Worm (Caenorhabditis elegans) whole organism, L3 larva: ENCODE data around the gene F42G4.5.
"Not testable (repeated sequence)": the region's sequence is repeated elsewhere in the genome, so short reads cannot be mapped to it uniquely, and the experiment has no call there.

Experiments
- R02D3.7 ChIP-seq: fragments of 150-350 bp; optimal IDR thresholded peaks from 2 replicates; lab custom pipeline; 2014; ENCODE audit warnings: missing biosample characterization, missing genetic modification characterization
- ZK546.5 ChIP-seq: sonication (generic microtip); optimal IDR thresholded peaks from 2 replicates; lab custom pipeline; 2017; ENCODE audit warnings: missing biosample characterization, missing genetic modification characterization
- aly-2 ChIP-seq: fragments of 150-350 bp; optimal IDR thresholded peaks from 2 replicates; lab custom pipeline; 2014; ENCODE audit warnings: missing biosample characterization, missing genetic modification characterization
- ama-1 ChIP-seq: fragments of 150-350 bp; optimal IDR thresholded peaks from 2 replicates; lab custom pipeline; 2018
- ceh-28 ChIP-seq: fragments of 150-350 bp; optimal IDR thresholded peaks from 2 replicates; lab custom pipeline; 2014; ENCODE audit warnings: missing biosample characterization, missing genetic modification reagents, missing genetic modification characterization
- elt-2 ChIP-seq: sonication (generic microtip); optimal IDR thresholded peaks from 2 replicates; lab custom pipeline; 2016; ENCODE audit warnings: missing genetic modification reagents, mild to moderate bottlenecking, missing genetic modification characterization, missing compliant biosample characterization
- fkh-10 ChIP-seq: sonication (generic microtip); optimal IDR thresholded peaks from 2 replicates; lab custom pipeline; 2017; ENCODE audit warnings: missing biosample characterization, missing genetic modification reagents, missing genetic modification characterization
- fkh-2 ChIP-seq: fragments of 150-350 bp; optimal IDR thresholded peaks from 2 replicates; lab custom pipeline; 2014; ENCODE audit warnings: missing biosample characterization, missing genetic modification reagents, missing genetic modification characterization
- hmg-11 ChIP-seq: sonication (generic microtip); optimal IDR thresholded peaks from 2 replicates; lab custom pipeline; 2016; ENCODE audit warnings: missing genetic modification characterization, missing compliant biosample characterization
- lin-15B ChIP-seq: fragments of 150-350 bp; optimal IDR thresholded peaks from 2 replicates; lab custom pipeline; 2014; ENCODE audit warnings: missing biosample characterization, missing genetic modification characterization
- lin-39 ChIP-seq: fragments of 150-350 bp; optimal IDR thresholded peaks from 2 replicates; lab custom pipeline; 2018; ENCODE audit warnings: missing biosample characterization, missing genetic modification reagents, missing genetic modification characterization
- nfya-1 ChIP-seq: sonication (generic microtip); optimal IDR thresholded peaks from 2 replicates; lab custom pipeline; 2017; ENCODE audit warnings: missing genetic modification characterization, mild to moderate bottlenecking, missing compliant biosample characterization, antibody characterized with exemption, moderate library complexity; ENCODE audit not compliant: insufficient read depth
- nhr-12 ChIP-seq: fragments of 150-350 bp; optimal IDR thresholded peaks from 2 replicates; lab custom pipeline; 2014; ENCODE audit warnings: missing biosample characterization, missing genetic modification characterization
- nhr-23 ChIP-seq: fragments of 150-350 bp; optimal IDR thresholded peaks from 2 replicates; lab custom pipeline; 2014; ENCODE audit warnings: missing biosample characterization, missing genetic modification reagents, missing genetic modification characterization
- nhr-237 ChIP-seq: fragments of 150-350 bp; optimal IDR thresholded peaks from 2 replicates; lab custom pipeline; 2014; ENCODE audit warnings: missing biosample characterization, missing genetic modification characterization
- nhr-25 ChIP-seq: sonication (generic microtip); optimal IDR thresholded peaks from 2 replicates; lab custom pipeline; 2017; ENCODE audit warnings: missing biosample characterization, missing genetic modification characterization
- nhr-28 ChIP-seq: fragments of 150-350 bp; optimal IDR thresholded peaks from 2 replicates; lab custom pipeline; 2014; ENCODE audit warnings: missing biosample characterization, missing genetic modification characterization
- nhr-43 ChIP-seq: sonication (generic microtip); optimal IDR thresholded peaks from 2 replicates; lab custom pipeline; 2016; ENCODE audit warnings: mild to moderate bottlenecking, missing genetic modification characterization, missing compliant biosample characterization; ENCODE audit not compliant: poor library complexity, severe bottlenecking
- nhr-67 ChIP-seq: fragments of 150-350 bp; optimal IDR thresholded peaks from 2 replicates; lab custom pipeline; 2014; ENCODE audit warnings: missing biosample characterization, missing genetic modification characterization
- nhr-76 ChIP-seq: fragments of 150-350 bp; sonication (generic microtip); optimal IDR thresholded peaks from 5 replicates; lab custom pipeline; 2014; ENCODE audit warnings: missing biosample characterization, missing genetic modification characterization
- nhr-77 ChIP-seq: fragments of 150-350 bp; optimal IDR thresholded peaks from 2 replicates; lab custom pipeline; 2014; ENCODE audit warnings: missing biosample characterization, missing genetic modification characterization
- pha-4 ChIP-seq: fragments of 150-350 bp; optimal IDR thresholded peaks from 2 replicates; lab custom pipeline; 2014; ENCODE audit warnings: missing biosample characterization, missing genetic modification reagents, missing genetic modification characterization
- sea-2 ChIP-seq: fragments of 150-350 bp; sonication (generic microtip); optimal IDR thresholded peaks from 4 replicates; lab custom pipeline; 2014; ENCODE audit warnings: missing biosample characterization, missing genetic modification reagents, missing genetic modification characterization
- skn-1 ChIP-seq: fragments of 150-350 bp; optimal IDR thresholded peaks from 2 replicates; lab custom pipeline; 2014; ENCODE audit warnings: missing biosample characterization, missing genetic modification characterization
- snpc-4 ChIP-seq: fragments of 150-350 bp; optimal IDR thresholded peaks from 2 replicates; lab custom pipeline; 2014; ENCODE audit warnings: missing biosample characterization, missing genetic modification characterization
- tbx-2 ChIP-seq: sonication (generic microtip); optimal IDR thresholded peaks from 2 replicates; lab custom pipeline; 2016; ENCODE audit warnings: mild to moderate bottlenecking, missing genetic modification characterization, missing compliant biosample characterization
- unc-39 ChIP-seq: sonication (generic microtip); optimal IDR thresholded peaks from 4 replicates; lab custom pipeline; 2017; ENCODE audit warnings: missing biosample characterization, missing genetic modification characterization
- ztf-4 ChIP-seq: fragments of 150-350 bp; optimal IDR thresholded peaks from 2 replicates; lab custom pipeline; 2014; ENCODE audit warnings: missing biosample characterization, missing genetic modification characterization

The F42G4.5 gene

DNA sequence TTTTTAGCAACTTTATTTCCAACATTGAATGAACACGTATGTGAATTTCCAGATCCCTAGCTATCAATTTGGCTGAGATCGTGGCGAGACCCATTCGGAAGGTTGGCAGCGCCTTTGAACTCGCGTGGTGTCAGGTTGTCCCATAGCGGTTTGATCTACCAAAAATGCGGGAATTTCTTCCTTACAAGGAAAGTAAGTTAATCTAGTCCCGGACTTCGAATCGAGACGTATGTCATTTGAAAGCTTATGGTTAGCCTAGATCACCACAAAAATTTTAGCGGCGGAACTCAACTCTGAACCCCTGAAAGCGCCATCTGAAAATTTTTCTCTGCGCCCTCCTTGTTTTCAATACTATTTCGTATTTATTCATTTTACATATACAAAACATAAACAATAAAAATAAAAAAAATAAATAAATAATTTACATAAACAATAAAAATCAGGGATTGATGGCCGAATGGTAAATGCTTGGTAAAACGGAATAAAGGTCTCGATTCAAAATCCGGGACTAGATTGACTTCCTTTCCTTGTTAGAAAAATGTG lies 41.6 kb upstream of the F42G4.5 start, which contains the start of gene F18A11.2:
TSS of gene F18A11.2 (plus strand) at position 51 of the 543 bp plus-strand sequence.
- TF ChIP-seq ama-1 (lab: Kevin White, UChicago); hmg-11 (tag; lab: Kevin White, UChicago); pha-4 (tag; lab: Kevin White, UChicago): not testable (repeated sequence)

DNA sequence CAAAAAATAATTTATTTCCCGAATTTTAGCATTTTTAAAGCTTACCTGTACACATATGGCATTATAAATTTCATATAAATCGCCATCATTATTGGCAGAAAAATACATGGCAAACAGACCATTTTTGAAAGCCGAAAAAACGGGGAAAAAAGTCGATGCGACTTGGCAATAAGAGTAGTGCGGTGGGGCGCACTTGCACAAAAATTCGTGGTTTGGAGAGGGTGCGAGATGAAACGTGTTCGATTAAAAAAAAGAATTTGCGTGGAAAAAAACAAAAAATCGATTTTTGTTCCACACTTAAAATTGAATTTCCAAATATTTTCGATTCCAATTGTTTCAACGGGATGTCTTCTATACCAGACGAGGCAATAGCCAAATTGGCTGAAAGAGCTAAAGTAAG lies 36.6 kb upstream of the F42G4.5 start, which contains the start of gene F18A11.3:
TSS of gene F18A11.3 (minus strand) at position 125 of the 400 bp plus-strand sequence.
- TF ChIP-seq pha-4 (tag; lab: Kevin White, UChicago) (peak; percentile 38), nhr-28 (tag; lab: Kevin White, UChicago) (no peak), fkh-2 (tag; lab: Kevin White, UChicago) (no peak), nhr-76 (tag; lab: Kevin White, UChicago) (no peak), snpc-4 (tag; lab: Kevin White, UChicago) (peak; percentile 41), nhr-67 (tag; lab: Kevin White, UChicago) (no peak), R02D3.7 (tag; lab: Kevin White, UChicago) (no peak), sea-2 (GFP tag; lab: Kevin White, UChicago) (no peak), fkh-10 (GFP tag; lab: Kevin White, UChicago) (no peak), lin-15B (peak; percentile 51), nhr-43 (tag; lab: Kevin White, UChicago) (no peak), ztf-4 (tag; lab: Kevin White, UChicago) (no peak), nfya-1 (tag; lab: Kevin White, UChicago) (peak; percentile 32), nhr-25 (tag; lab: Kevin White, UChicago) (no peak), elt-2 (no peak), lin-39 (no peak)

DNA sequence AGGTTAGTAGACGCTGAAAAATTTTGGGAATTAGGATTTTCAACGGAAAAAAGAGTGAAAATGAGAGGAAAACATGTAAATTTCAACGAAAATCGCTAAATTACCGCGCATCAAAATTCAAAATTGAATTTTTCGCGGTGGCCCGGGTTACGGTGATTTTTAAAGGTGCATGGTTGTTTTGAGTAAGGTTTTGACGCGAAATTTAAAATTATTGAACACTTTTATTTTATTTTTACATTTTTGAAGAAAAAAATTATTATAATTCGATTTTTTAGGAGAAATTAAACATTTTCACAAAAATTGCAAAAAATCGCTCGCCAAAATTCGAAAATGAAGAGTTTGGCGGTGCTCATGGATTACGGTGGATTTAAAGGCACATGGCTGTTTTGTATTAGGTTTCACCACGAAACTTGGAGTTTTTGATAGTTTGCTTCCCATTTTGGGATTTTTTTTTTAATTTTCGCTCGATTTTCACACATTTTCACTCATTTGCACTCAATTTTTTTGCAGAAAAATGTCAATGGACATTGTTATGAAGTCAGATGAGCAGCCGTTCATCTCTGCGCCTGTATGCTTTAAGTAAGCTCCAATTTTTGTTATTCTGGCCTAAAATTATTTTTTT lies 29.7 kb upstream of the F42G4.5 start, which contains the start of gene puf-6:
TSS of gene puf-6 (minus strand) at position 13 of the 622 bp plus-strand sequence.
- TF ChIP-seq tbx-2, nhr-77, aly-2 (tag; lab: Kevin White, UChicago): not testable (repeated sequence)

DNA sequence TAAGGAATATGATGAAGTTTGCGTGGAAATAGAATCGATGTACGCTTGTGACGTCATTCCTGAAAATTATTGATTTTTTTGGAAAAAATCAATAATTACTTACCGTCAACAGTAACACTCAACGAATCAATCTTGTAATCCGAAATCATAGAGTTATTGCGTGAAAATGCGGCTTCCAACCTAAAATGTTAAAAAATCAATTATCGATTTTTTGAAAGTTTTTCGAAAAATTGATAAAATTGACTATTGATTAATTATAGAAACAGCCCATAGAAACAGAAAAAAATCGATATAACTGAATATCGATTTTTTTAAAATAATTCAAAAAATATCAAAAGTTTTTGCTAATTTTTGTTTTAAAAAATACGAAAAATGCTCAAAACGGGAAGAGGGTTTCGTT lies 26.2 kb upstream of the F42G4.5 start, which contains the start of gene F42G4.7:
TSS of gene F42G4.7 (minus strand) at position 185 of the 400 bp plus-strand sequence.
- TF ChIP-seq ceh-28 (tag; lab: Kevin White, UChicago): peak; percentile 67

DNA sequence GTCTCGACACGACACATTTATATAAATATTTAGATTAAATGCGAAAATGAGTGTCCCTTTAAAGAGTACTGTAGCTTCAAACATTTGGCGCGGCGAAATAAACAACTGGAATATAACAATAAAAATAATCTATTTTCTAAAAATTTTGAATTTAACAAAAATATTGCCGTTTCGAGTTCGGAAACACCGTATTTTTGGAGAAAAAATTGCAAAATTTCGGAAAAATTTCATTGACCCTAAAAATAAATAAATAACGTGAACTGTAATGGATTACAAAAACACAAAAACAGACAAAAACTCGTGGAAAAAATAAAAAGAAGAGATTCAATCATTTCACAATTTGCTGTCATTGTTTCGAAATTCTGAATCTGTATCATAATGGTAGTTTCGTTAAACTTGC lies 25.7 kb upstream of the F42G4.5 start, which contains the start of gene F42G4.2:
TSS of gene F42G4.2 (plus strand) at position 301 of the 400 bp plus-strand sequence.
- not testable (repeated sequence) for TF ChIP-seq fkh-2 (tag; lab: Kevin White, UChicago); nhr-12 (tag; lab: Kevin White, UChicago); unc-39

DNA sequence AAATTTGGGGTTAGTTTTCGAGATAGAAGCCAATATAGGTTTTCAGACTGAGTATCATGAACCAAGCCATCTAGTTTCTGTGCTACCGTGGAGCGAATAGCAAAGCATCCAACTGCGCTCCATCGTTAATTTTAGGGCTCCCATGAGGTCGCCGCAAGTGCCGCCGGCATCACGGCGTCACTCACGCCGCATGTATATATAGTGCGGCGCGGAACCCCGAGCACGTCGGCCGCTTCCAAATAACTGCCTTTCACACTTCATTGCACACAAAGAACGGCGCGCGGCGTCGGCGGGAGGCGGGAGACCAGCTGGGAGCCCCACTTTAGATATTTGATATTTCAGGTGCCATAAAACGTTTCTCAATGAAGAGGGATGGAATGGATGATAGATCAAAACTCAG lies 23.2 kb upstream of the F42G4.5 start:
- TF ChIP-seq R02D3.7 (tag; lab: Kevin White, UChicago): no peak
- no peak for TF ChIP-seq skn-1
- no peak for TF ChIP-seq nhr-237
- no peak for TF ChIP-seq nhr-76 (tag; lab: Kevin White, UChicago)
- no peak for TF ChIP-seq tbx-2 (tag; lab: Kevin White, UChicago)
- no peak for TF ChIP-seq nhr-77 (tag; lab: Kevin White, UChicago)
- TF ChIP-seq nhr-12 (tag; lab: Kevin White, UChicago): no peak
- TF ChIP-seq nhr-43 (tag; lab: Kevin White, UChicago): no peak

DNA sequence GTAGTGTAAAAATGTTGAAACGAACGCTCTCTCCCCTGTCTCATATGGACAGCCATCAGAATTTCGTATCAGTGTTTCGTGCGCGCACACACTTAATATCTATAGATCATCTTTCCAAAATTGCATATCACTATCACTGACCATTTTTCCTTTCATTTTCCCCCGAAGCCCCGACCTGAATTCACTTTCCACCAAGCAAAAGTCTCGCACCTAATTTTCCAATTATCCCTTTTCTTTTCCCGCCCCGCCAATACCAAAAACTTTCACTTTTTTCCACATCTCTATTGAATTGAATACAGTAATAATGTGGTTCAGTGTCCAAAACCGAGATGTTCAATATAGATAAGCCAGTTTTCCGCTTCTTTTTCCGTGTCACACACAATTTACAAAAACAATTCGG lies 19.8 kb upstream of the F42G4.5 start:
- TF ChIP-seq nhr-23 (tag; lab: Kevin White, UChicago): peak; percentile 35
- TF ChIP-seq ZK546.5 (tag; lab: Kevin White, UChicago): no peak
